Worm (Caenorhabditis elegans) whole organism, late embryonic: ENCODE data around the gene F59G1.4.

Source experiments
- K09A11.1 ChIP-seq: sonication (generic microtip); optimal IDR thresholded peaks from 2 replicates; lab custom pipeline; 2017; ENCODE audit warnings: antibody characterized with exemption, mild to moderate bottlenecking, missing genetic modification characterization, missing compliant biosample characterization; ENCODE audit not compliant: insufficient read depth
- pha-4 ChIP-seq: fragments of 150-350 bp; optimal IDR thresholded peaks from 2 replicates; lab custom pipeline; 2018; ENCODE audit warnings: missing biosample characterization, missing genetic modification reagents, missing genetic modification characterization

ce11 chrII:5911274-5911673, 15.3 kb downstream of the F59G1.4 start, which contains the start of gene cgt-3:
- TF ChIP-seq pha-4 (tag; lab: Kevin White, UChicago), result no peak
- no peak for TF ChIP-seq K09A11.1 (tag; lab: Kevin White, UChicago)
